Fruit fly (Drosophila melanogaster) whole organism, embryonic: Measurements from ENCODE around the gene MED18.
A peak's percentile ranks its signal among the peaks of the same experiment; 100 is the strongest.

Source experiments
- Adf1 ChIP-seq: fragments of 200-800 bp; sonication (Bioruptor generic); IDR thresholded peaks from 2 replicates; pipeline ENCODE4 v1.3.6; 2022; ENCODE audit warnings: missing biosample characterization, missing genetic modification characterization
- Aef1 ChIP-seq: fragments of 200-800 bp; sonication (Bioruptor generic); IDR thresholded peaks from 3 replicates; pipeline ENCODE4 v1.3.6; 2022; ENCODE audit warnings: missing biosample characterization, missing genetic modification characterization
- B-H1 ChIP-seq: fragments of 200-800 bp; sonication (Bioruptor generic); IDR thresholded peaks from 3 replicates; pipeline ENCODE4 v1.3.6; 2022; ENCODE audit warnings: missing biosample characterization, missing genetic modification characterization
- C15 ChIP-seq: fragments of 200-800 bp; sonication (Bioruptor generic); IDR thresholded peaks from 3 replicates; pipeline ENCODE4 v1.3.6; 2022; ENCODE audit warnings: missing biosample characterization, missing genetic modification characterization
- CG10267 ChIP-seq: fragments of 200-800 bp; sonication (Bioruptor generic); optimal IDR thresholded peaks from 2 replicates; lab custom pipeline; 2018; ENCODE audit warnings: missing biosample characterization, mild to moderate bottlenecking, missing genetic modification characterization, moderate library complexity
- CG10462 ChIP-seq: fragments of 200-800 bp; sonication (Bioruptor generic); optimal IDR thresholded peaks from 2 replicates; lab custom pipeline; 2016; ENCODE audit warnings: missing biosample characterization, missing genetic modification characterization
- CG12104 ChIP-seq: fragments of 200-800 bp; sonication (Bioruptor generic); optimal IDR thresholded peaks from 3 replicates; lab custom pipeline; 2016; ENCODE audit warnings: missing biosample characterization, missing genetic modification characterization
- CG12391 ChIP-seq: fragments of 200-800 bp; sonication (Bioruptor generic); optimal IDR thresholded peaks from 3 replicates; lab custom pipeline; 2018; ENCODE audit warnings: missing biosample characterization, mild to moderate bottlenecking, missing genetic modification characterization, moderate library complexity
- CG14667 ChIP-seq: fragments of 200-800 bp; sonication (Bioruptor generic); IDR thresholded peaks from 2 replicates; pipeline ENCODE4 v1.3.6; 2022; ENCODE audit warnings: missing biosample characterization, missing genetic modification characterization
- CG1529 ChIP-seq: fragments of 200-800 bp; sonication (Bioruptor generic); optimal IDR thresholded peaks from 3 replicates; lab custom pipeline; 2018; ENCODE audit warnings: missing biosample characterization, missing genetic modification characterization
- CG15696 ChIP-seq: fragments of 200-800 bp; sonication (Bioruptor generic); optimal IDR thresholded peaks from 2 replicates; lab custom pipeline; 2019; ENCODE audit warnings: missing biosample characterization, mild to moderate bottlenecking, missing genetic modification characterization, moderate library complexity
- CG1603 ChIP-seq: fragments of 200-800 bp; sonication (Bioruptor generic); optimal IDR thresholded peaks from 2 replicates; lab custom pipeline; 2019; ENCODE audit warnings: missing biosample characterization, mild to moderate bottlenecking, missing genetic modification characterization, moderate library complexity
- CG16815 ChIP-seq: fragments of 200-800 bp; sonication (Bioruptor generic); optimal IDR thresholded peaks from 3 replicates; lab custom pipeline; 2017; ENCODE audit warnings: missing biosample characterization, mild to moderate bottlenecking, missing genetic modification characterization
- CG17385 ChIP-seq: fragments of 200-800 bp; sonication (Bioruptor generic); optimal IDR thresholded peaks from 3 replicates; lab custom pipeline; 2018; ENCODE audit warnings: missing biosample characterization, mild to moderate bottlenecking, missing genetic modification characterization
- CG18476 ChIP-seq: fragments of 200-800 bp; sonication (Bioruptor generic); optimal IDR thresholded peaks from 2 replicates; lab custom pipeline; 2016; ENCODE audit warnings: missing biosample characterization, mild to moderate bottlenecking, missing genetic modification characterization
- CG18599 ChIP-seq: fragments of 200-800 bp; sonication (Bioruptor generic); optimal IDR thresholded peaks from 3 replicates; lab custom pipeline; 2017; ENCODE audit warnings: missing biosample characterization, missing genetic modification characterization, mild to moderate bottlenecking, moderate library complexity, missing genetic modification reagents
- CG30431 ChIP-seq: fragments of 200-800 bp; sonication (Bioruptor generic); optimal IDR thresholded peaks from 2 replicates; lab custom pipeline; 2017; ENCODE audit warnings: missing biosample characterization, missing genetic modification characterization
- CG3726 ChIP-seq: fragments of 200-800 bp; sonication (Bioruptor generic); IDR thresholded peaks from 3 replicates; pipeline ENCODE4, ENCODE4 v1.3.6; 2022; ENCODE audit warnings: missing biosample characterization, missing genetic modification characterization
- CG4730 ChIP-seq: fragments of 200-800 bp; sonication (Bioruptor generic); IDR thresholded peaks from 2 replicates; pipeline ENCODE4 v1.3.6; 2022; ENCODE audit warnings: missing biosample characterization, missing genetic modification characterization
- CG6813 ChIP-seq: fragments of 200-800 bp; sonication (Bioruptor generic); optimal IDR thresholded peaks from 2 replicates; lab custom pipeline; 2017; ENCODE audit warnings: missing biosample characterization, missing genetic modification characterization, mild to moderate bottlenecking, moderate library complexity, missing genetic modification reagents
- CG7786 ChIP-seq: fragments of 200-800 bp; sonication (Bioruptor generic); optimal IDR thresholded peaks from 2 replicates; lab custom pipeline; 2016; ENCODE audit warnings: missing biosample characterization, missing genetic modification characterization
- Dref ChIP-seq: fragments of 200-800 bp; sonication (Bioruptor generic); IDR thresholded peaks from 2 replicates; pipeline ENCODE4 v1.3.6; 2022; ENCODE audit warnings: missing biosample characterization, missing genetic modification characterization
- Drgx ChIP-seq: fragments of 200-800 bp; sonication (Bioruptor generic); IDR thresholded peaks from 2 replicates; pipeline ENCODE4 v1.3.6; 2022; ENCODE audit warnings: missing biosample characterization, missing genetic modification characterization
- Fer2 ChIP-seq: fragments of 200-800 bp; sonication (Bioruptor generic); optimal IDR thresholded peaks from 2 replicates; lab custom pipeline; 2018; ENCODE audit warnings: missing biosample characterization, mild to moderate bottlenecking, missing genetic modification characterization, moderate library complexity
- HLH54F ChIP-seq: fragments of 200-800 bp; sonication (Bioruptor generic); optimal IDR thresholded peaks from 3 replicates; lab custom pipeline; 2016; ENCODE audit warnings: missing biosample characterization, missing genetic modification characterization
- HmgD ChIP-seq: fragments of 200-800 bp; sonication (Bioruptor generic); optimal IDR thresholded peaks from 3 replicates; lab custom pipeline; 2016; ENCODE audit warnings: missing biosample characterization, missing genetic modification characterization
- MESR4 ChIP-seq: fragments of 200-800 bp; sonication (Bioruptor generic); optimal IDR thresholded peaks from 2 replicates; lab custom pipeline; 2018; ENCODE audit warnings: missing biosample characterization, mild to moderate bottlenecking, missing genetic modification characterization, moderate library complexity
- Max ChIP-seq: fragments of 200-800 bp; sonication (Bioruptor generic); optimal IDR thresholded peaks from 2 replicates; lab custom pipeline; 2016; ENCODE audit warnings: missing biosample characterization, mild to moderate bottlenecking, missing genetic modification characterization
- Nf-YC ChIP-seq: fragments of 200-800 bp; optimal IDR thresholded peaks from 3 replicates; lab custom pipeline; 2019; ENCODE audit warnings: missing biosample characterization, mild to moderate bottlenecking, missing genetic modification characterization, moderate library complexity
- Rfx ChIP-seq: fragments of 200-800 bp; sonication (Bioruptor generic); IDR thresholded peaks from 2 replicates; pipeline ENCODE4 v1.3.6; 2022; ENCODE audit warnings: missing biosample characterization, missing genetic modification characterization
- Rx ChIP-seq: fragments of 200-800 bp; sonication (Bioruptor generic); IDR thresholded peaks from 2 replicates; pipeline ENCODE4 v1.3.6; 2022; ENCODE audit warnings: missing biosample characterization, missing genetic modification characterization
- Sin3A ChIP-seq: fragments of >200 bp; optimal IDR thresholded peaks from 2 replicates; lab custom pipeline; 2018
- Six4 ChIP-seq: fragments of 200-800 bp; sonication (Bioruptor generic); optimal IDR thresholded peaks from 2 replicates; lab custom pipeline; 2016; ENCODE audit warnings: missing biosample characterization, missing genetic modification characterization
- Sry-β ChIP-seq: fragments of 200-800 bp; sonication (Bioruptor generic); optimal IDR thresholded peaks from 2 replicates; lab custom pipeline; 2018; ENCODE audit warnings: missing biosample characterization, mild to moderate bottlenecking, missing genetic modification characterization, moderate library complexity
- btn ChIP-seq: fragments of 200-800 bp; sonication (Bioruptor generic); optimal IDR thresholded peaks from 2 replicates; lab custom pipeline; 2016; ENCODE audit warnings: missing biosample characterization, missing genetic modification characterization
- chn ChIP-seq: fragments of 200-800 bp; sonication (Bioruptor generic); optimal IDR thresholded peaks from 2 replicates; lab custom pipeline; 2016; ENCODE audit warnings: missing biosample characterization, missing genetic modification characterization
- dm ChIP-seq: fragments of 200-800 bp; sonication (Bioruptor generic); optimal IDR thresholded peaks from 3 replicates; lab custom pipeline; 2016; ENCODE audit warnings: missing biosample characterization, missing genetic modification characterization
- exex ChIP-seq: fragments of 200-800 bp; sonication (Bioruptor generic); optimal IDR thresholded peaks from 4 replicates; lab custom pipeline; 2018; ENCODE audit warnings: missing biosample characterization, mild to moderate bottlenecking, missing genetic modification characterization, moderate library complexity
- eyg ChIP-seq: fragments of 200-800 bp; sonication (Bioruptor generic); optimal IDR thresholded peaks from 3 replicates; lab custom pipeline; 2016; ENCODE audit warnings: missing biosample characterization, missing genetic modification characterization
- fd96Cb ChIP-seq: fragments of 200-800 bp; sonication (Bioruptor generic); optimal IDR thresholded peaks from 2 replicates; lab custom pipeline; 2018; ENCODE audit warnings: missing biosample characterization, mild to moderate bottlenecking, missing genetic modification characterization, moderate library complexity
- h ChIP-seq: fragments of >200 bp; optimal IDR thresholded peaks from 2 replicates; lab custom pipeline; 2017
- hkb ChIP-seq, 2 experiments: fragments of 200-800 bp in 1 of 2; fragments of >200 bp in 1 of 2; sonication (Bioruptor generic) in 1 of 2; IDR thresholded peaks in 1 of 2; optimal IDR thresholded peaks in 1 of 2; 2 replicates each; pipeline versions ENCODE4 v1.3.6 to Lab custom; 2017 to 2022; ENCODE audit warnings: missing biosample characterization in 1 of 2, missing genetic modification characterization in 1 of 2
- jumu ChIP-seq: fragments of 200-800 bp; sonication (Bioruptor generic); optimal IDR thresholded peaks from 3 replicates; lab custom pipeline; 2016; ENCODE audit warnings: missing biosample characterization, missing genetic modification characterization
- ranshi ChIP-seq: fragments of 200-800 bp; sonication (Bioruptor generic); IDR thresholded peaks from 2 replicates; pipeline ENCODE4 v1.3.6; 2022; ENCODE audit warnings: missing biosample characterization, missing genetic modification characterization
- row ChIP-seq: fragments of 200-800 bp; sonication (Bioruptor generic); IDR thresholded peaks from 3 replicates; pipeline ENCODE4 v1.3.6; 2022; ENCODE audit warnings: missing biosample characterization, missing genetic modification characterization
- sens-2 ChIP-seq: fragments of 200-800 bp; sonication (Bioruptor generic); IDR thresholded peaks from 2 replicates; pipeline ENCODE4 v1.3.6; 2022; ENCODE audit warnings: missing biosample characterization, missing genetic modification characterization
- sisA ChIP-seq: fragments of 200-800 bp; sonication (Bioruptor generic); IDR thresholded peaks from 2 replicates; pipeline ENCODE4 v1.3.6; 2022; ENCODE audit warnings: missing biosample characterization, missing genetic modification characterization
- stwl ChIP-seq: fragments of 200-800 bp; sonication (Bioruptor generic); optimal IDR thresholded peaks from 3 replicates; lab custom pipeline; 2018; ENCODE audit warnings: missing biosample characterization, mild to moderate bottlenecking, missing genetic modification characterization, moderate library complexity
- tio ChIP-seq: fragments of 200-800 bp; sonication (Bioruptor generic); optimal IDR thresholded peaks from 2 replicates; lab custom pipeline; 2017; ENCODE audit warnings: missing biosample characterization, missing genetic modification characterization, inconsistent platforms
- trem ChIP-seq: fragments of 200-800 bp; optimal IDR thresholded peaks from 3 replicates; lab custom pipeline; 2019; ENCODE audit warnings: missing biosample characterization, mild to moderate bottlenecking, missing genetic modification characterization, moderate library complexity
- trh ChIP-seq: fragments of 200-800 bp; sonication (Bioruptor generic); optimal IDR thresholded peaks from 2 replicates; lab custom pipeline; 2016; ENCODE audit warnings: missing biosample characterization, missing genetic modification characterization
- vnd ChIP-seq: fragments of 200-800 bp; sonication (Bioruptor generic); IDR thresholded peaks from 3 replicates; pipeline ENCODE4 v1.3.6; 2022; ENCODE audit warnings: missing biosample characterization, missing genetic modification characterization; ENCODE audit not compliant: partially characterized antibody
- wor ChIP-seq: fragments of 200-800 bp; sonication (Bioruptor generic); IDR thresholded peaks from 2 replicates; pipeline ENCODE4 v1.3.6; 2022; ENCODE audit warnings: missing biosample characterization, missing genetic modification characterization

The MED18 gene

DNA sequence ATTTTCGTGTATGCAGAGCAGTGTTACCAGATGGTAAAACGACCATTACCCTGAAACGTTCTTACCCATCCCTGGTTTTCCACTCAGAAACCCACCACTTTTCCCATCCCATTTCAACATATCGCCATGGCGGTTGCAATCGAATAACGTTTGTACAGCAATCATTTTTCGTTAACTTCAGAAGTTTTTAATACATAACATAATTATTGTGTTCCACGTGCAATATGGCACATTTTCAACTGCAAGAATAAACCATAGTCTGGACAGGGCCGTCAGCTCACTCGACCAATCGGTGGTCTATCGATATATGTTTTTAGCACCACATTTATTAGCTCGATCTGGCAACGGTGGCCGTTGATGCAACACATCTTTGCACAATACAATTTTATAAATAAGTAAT, 24.2 kb downstream of the MED18 start, which contains the start of the genes trr and mRpL16 (continued):
- TF ChIP-seq CG6813 (GFP tag; lab: Kevin White, UChicago): no peak
- TF ChIP-seq stwl (tag; lab: Kevin White, UChicago): peak; percentile 60
- peak; percentile 74 for TF ChIP-seq row
- peak; percentile 60 for TF ChIP-seq CG10267 (tag; lab: Kevin White, UChicago)
- no peak for TF ChIP-seq sens-2 (GFP tag; lab: Robert Waterston, UW)
- TF ChIP-seq Aef1: no peak
- no peak for TF ChIP-seq sisA (GFP tag; lab: Robert Waterston, UW)
- TF ChIP-seq CG1603: peak; percentile 85
- no peak for TF ChIP-seq Adf1 (GFP tag; lab: Robert Waterston, UW)
- TF ChIP-seq CG12391: peak; percentile 72
- TF ChIP-seq CG12104 (GFP tag; lab: Kevin White, UChicago): no peak
- TF ChIP-seq CG7786 (GFP tag; lab: Kevin White, UChicago): peak; percentile 58
- TF ChIP-seq CG16815: no peak
- peak; percentile 6 for TF ChIP-seq Sry-β (GFP tag; lab: Kevin White, UChicago)
- no peak for TF ChIP-seq CG3726 (GFP tag; lab: Robert Waterston, UW)
- TF ChIP-seq HLH54F: peak; percentile 49
- TF ChIP-seq CG17385 (GFP tag; lab: Kevin White, UChicago): no peak
- no peak for TF ChIP-seq B-H1 (GFP tag; lab: Robert Waterston, UW)
- TF ChIP-seq exex (tag; lab: Kevin White, UChicago): no peak
- peak; percentile 49 for TF ChIP-seq jumu
- TF ChIP-seq Nf-YC (tag; lab: Kevin White, UChicago): peak; percentile 45
- no peak for TF ChIP-seq h (lab: Kevin White, UChicago)
- no peak for TF ChIP-seq CG10462 (GFP tag; lab: Kevin White, UChicago)
- TF ChIP-seq CG18599 (GFP tag; lab: Kevin White, UChicago): no peak
- TF ChIP-seq trh (GFP tag; lab: Kevin White, UChicago): no peak
- 0 out of 2 replicates have a peak, but pooled peaks have one; percentile 11 for TF ChIP-seq ranshi (GFP tag; lab: Robert Waterston, UW)
- no peak for TF ChIP-seq fd96Cb (tag; lab: Kevin White, UChicago)
- TF ChIP-seq C15 (GFP tag; lab: Robert Waterston, UW): no peak
- TF ChIP-seq CG30431 (GFP tag; lab: Kevin White, UChicago): no peak
- TF ChIP-seq CG15696: peak; percentile 44
- TF ChIP-seq wor (GFP tag; lab: Robert Waterston, UW): no peak
- TF ChIP-seq Max (GFP tag; lab: Kevin White, UChicago): no peak
- TF ChIP-seq CG14667 (GFP tag; lab: Robert Waterston, UW): peak; percentile 31; the same call in 1 of the 2 replicates
- no peak for TF ChIP-seq HmgD
- no peak for TF ChIP-seq CG4730 (GFP tag; lab: Robert Waterston, UW)
- TF ChIP-seq tio (GFP tag; lab: Kevin White, UChicago): no peak
- TF ChIP-seq Drgx: no peak
- no peak for TF ChIP-seq eyg (GFP tag; lab: Kevin White, UChicago)
- no peak for TF ChIP-seq hkb (optimal IDR thresholded peaks at IDR 0.05; lab: Kevin White, UChicago)
- no peak for TF ChIP-seq hkb (GFP tag; IDR thresholded peaks at IDR 0.05; lab: Robert Waterston, UW)
- no peak for TF ChIP-seq Six4 (GFP tag; lab: Kevin White, UChicago)
- TF ChIP-seq CG1529: no peak
- TF ChIP-seq vnd (GFP tag; lab: Robert Waterston, UW): peak; percentile 71
- peak; percentile 83 for TF ChIP-seq trem (tag; lab: Kevin White, UChicago)
- peak; percentile 24 for TF ChIP-seq dm (GFP tag; lab: Kevin White, UChicago)
- no peak for TF ChIP-seq CG18476 (GFP tag; lab: Kevin White, UChicago)
- TF ChIP-seq MESR4: peak; percentile 45
- peak; percentile 58 for TF ChIP-seq Rfx
- peak; percentile 75 for TF ChIP-seq Dref (GFP tag; lab: Robert Waterston, UW)
- TF ChIP-seq btn (GFP tag; lab: Kevin White, UChicago): no peak
- no peak for TF ChIP-seq Rx (GFP tag; lab: Robert Waterston, UW)
- peak; percentile 20 for TF ChIP-seq chn (GFP tag; lab: Kevin White, UChicago)
- no peak for TF ChIP-seq Fer2 (tag; lab: Kevin White, UChicago)
- TF ChIP-seq Sin3A: peak; percentile 97
